Worm (Caenorhabditis elegans): ENCODE data around the gene K01A6.7.

DNA sequence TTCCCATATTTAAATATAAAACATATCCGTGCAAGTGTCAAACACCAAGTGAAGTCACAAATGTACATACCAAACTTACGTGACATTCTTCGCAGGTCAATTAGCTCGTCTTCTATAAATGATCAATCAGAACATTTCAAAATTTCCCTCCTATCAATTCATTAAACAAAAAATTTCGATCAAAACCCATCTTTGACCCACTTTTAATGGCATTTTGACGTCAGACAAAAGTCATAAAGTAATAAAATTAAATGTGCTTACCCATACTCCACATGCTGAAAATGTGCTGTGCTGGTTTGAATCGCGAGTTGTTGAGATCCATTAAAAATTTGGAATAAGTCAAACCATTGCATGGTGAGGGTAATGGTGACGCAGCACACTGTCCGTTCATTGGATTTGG lies 31.4 kb upstream of the K01A6.7 start:
- TF ChIP-seq snpc-4 (tag; optimal IDR thresholded peaks at IDR 0.05) (no peak), pha-4 (tag; optimal IDR thresholded peaks at IDR 0.05) (no peak), unc-62 (GFP tag; optimal IDR thresholded peaks at IDR 0.05) (no peak), mdl-1 (tag; optimal IDR thresholded peaks at IDR 0.05) (no peak)

Data from whole organism, L3 larva.